Fruit fly (Drosophila melanogaster) whole organism, embryonic: ENCODE results near the gene Utx.

Source experiments
- CG10147 ChIP-seq: fragments of 200-800 bp; sonication (Bioruptor generic); optimal IDR thresholded peaks from 2 replicates; lab custom pipeline; 2019; ENCODE audit warnings: missing biosample characterization, mild to moderate bottlenecking, missing genetic modification characterization, moderate library complexity
- CG1024 ChIP-seq: fragments of 200-800 bp; sonication (Bioruptor generic); IDR thresholded peaks from 2 replicates; pipeline ENCODE4 v1.3.6; 2022; ENCODE audit warnings: missing biosample characterization, missing genetic modification characterization
- CG11247 ChIP-seq: fragments of 200-800 bp; sonication (Bioruptor generic); IDR thresholded peaks from 2 replicates; pipeline ENCODE4 v1.3.6; 2022; ENCODE audit warnings: missing biosample characterization, missing genetic modification characterization
- CG12219 ChIP-seq: fragments of 200-800 bp; sonication (Bioruptor generic); optimal IDR thresholded peaks from 3 replicates; lab custom pipeline; 2018; ENCODE audit warnings: missing biosample characterization, mild to moderate bottlenecking, missing genetic modification characterization
- CG12236 ChIP-seq: fragments of 200-800 bp; sonication (Bioruptor generic); optimal IDR thresholded peaks from 2 replicates; lab custom pipeline; 2016; ENCODE audit warnings: missing biosample characterization, missing genetic modification characterization
- CG12659 ChIP-seq: fragments of 200-800 bp; sonication (Bioruptor generic); optimal IDR thresholded peaks from 3 replicates; lab custom pipeline; 2017; ENCODE audit warnings: mild to moderate bottlenecking, missing biosample characterization, missing genetic modification reagents, missing genetic modification characterization
- CG12942 ChIP-seq: fragments of 200-800 bp; sonication (Bioruptor generic); optimal IDR thresholded peaks from 3 replicates; lab custom pipeline; 2016; ENCODE audit warnings: missing biosample characterization, missing genetic modification characterization
- CG13287 ChIP-seq: fragments of 200-800 bp; sonication (Bioruptor generic); IDR thresholded peaks from 2 replicates; pipeline ENCODE4 v1.3.6; 2022; ENCODE audit warnings: missing biosample characterization, missing genetic modification characterization; ENCODE audit not compliant: partially characterized antibody
- CG13775 ChIP-seq: fragments of 200-800 bp; sonication (Bioruptor generic); optimal IDR thresholded peaks from 3 replicates; lab custom pipeline; 2017; ENCODE audit warnings: missing biosample characterization, mild to moderate bottlenecking, missing genetic modification characterization
- CG13894 ChIP-seq: fragments of 200-800 bp; sonication (Bioruptor generic); optimal IDR thresholded peaks from 3 replicates; lab custom pipeline; 2018; ENCODE audit warnings: missing biosample characterization, mild to moderate bottlenecking, missing genetic modification characterization, moderate library complexity
- CG14860 ChIP-seq: fragments of 200-800 bp; sonication (Bioruptor generic); IDR thresholded peaks from 3 replicates; pipeline ENCODE4 v1.3.6; 2022; ENCODE audit warnings: missing biosample characterization, missing genetic modification characterization; ENCODE audit not compliant: partially characterized antibody
- CG16863 ChIP-seq: fragments of 200-800 bp; sonication (Bioruptor generic); optimal IDR thresholded peaks from 3 replicates; lab custom pipeline; 2016; ENCODE audit warnings: missing biosample characterization, missing genetic modification characterization
- CG3065 ChIP-seq: fragments of 200-800 bp; sonication (Bioruptor generic); optimal IDR thresholded peaks from 2 replicates; lab custom pipeline; 2016; ENCODE audit warnings: missing biosample characterization, missing genetic modification characterization
- CG32767 ChIP-seq: fragments of 200-800 bp; sonication (Bioruptor generic); IDR thresholded peaks from 2 replicates; pipeline ENCODE4 v1.3.6; 2022; ENCODE audit warnings: missing biosample characterization, missing genetic modification characterization
- CG33557 ChIP-seq: fragments of 200-800 bp; sonication (Bioruptor generic); optimal IDR thresholded peaks from 2 replicates; lab custom pipeline; 2019; ENCODE audit warnings: missing biosample characterization, mild to moderate bottlenecking, missing genetic modification characterization, moderate library complexity
- Doc3 ChIP-seq: fragments of 200-800 bp; sonication (Bioruptor generic); IDR thresholded peaks from 3 replicates; pipeline ENCODE4 v1.3.6; 2022; ENCODE audit warnings: missing biosample characterization, missing genetic modification characterization; ENCODE audit not compliant: partially characterized antibody
- Elba2 ChIP-seq: fragments of 200-800 bp; sonication (Bioruptor generic); optimal IDR thresholded peaks from 3 replicates; lab custom pipeline; 2016; ENCODE audit warnings: missing biosample characterization, missing genetic modification characterization
- HLH4C ChIP-seq: fragments of 200-800 bp; sonication (Bioruptor generic); IDR thresholded peaks from 3 replicates; pipeline ENCODE4 v1.3.6; 2022; ENCODE audit warnings: missing biosample characterization, missing genetic modification characterization; ENCODE audit not compliant: partially characterized antibody
- Kr ChIP-seq: fragments of 200-800 bp; sonication (Bioruptor generic); optimal IDR thresholded peaks from 2 replicates; lab custom pipeline; 2017; ENCODE audit warnings: missing biosample characterization, mild to moderate bottlenecking, missing genetic modification characterization
- Mad ChIP-seq: fragments of 200-800 bp; sonication (Bioruptor generic); optimal IDR thresholded peaks from 2 replicates; lab custom pipeline; 2016; ENCODE audit warnings: missing biosample characterization, missing genetic modification characterization
- NC2α ChIP-seq: fragments of 200-800 bp; sonication (Bioruptor generic); optimal IDR thresholded peaks from 2 replicates; lab custom pipeline; 2016; ENCODE audit warnings: missing biosample characterization, missing genetic modification characterization
- Oli ChIP-seq: fragments of 200-800 bp; sonication (Bioruptor generic); optimal IDR thresholded peaks from 2 replicates; lab custom pipeline; 2018; ENCODE audit warnings: missing biosample characterization, mild to moderate bottlenecking, missing genetic modification characterization, moderate library complexity
- Optix ChIP-seq: fragments of 200-800 bp; sonication (Bioruptor generic); IDR thresholded peaks from 3 replicates; pipeline ENCODE4 v1.3.6; 2022; ENCODE audit warnings: missing biosample characterization, missing genetic modification characterization
- Sin3A ChIP-seq: fragments of >200 bp; optimal IDR thresholded peaks from 2 replicates; lab custom pipeline; 2018
- Sox100B ChIP-seq: fragments of 200-800 bp; sonication (Bioruptor generic); optimal IDR thresholded peaks from 3 replicates; lab custom pipeline; 2018; ENCODE audit warnings: missing biosample characterization, mild to moderate bottlenecking, missing genetic modification characterization
- Sry-δ ChIP-seq: fragments of 200-800 bp; sonication (Bioruptor generic); optimal IDR thresholded peaks from 2 replicates; lab custom pipeline; 2016; ENCODE audit warnings: missing biosample characterization, missing genetic modification characterization
- Stat92E ChIP-seq, 3 experiments: fragments of >200 bp in 2 of 3; fragments of 200-800 bp in 1 of 3; sonication (Bioruptor generic) in 1 of 3; optimal IDR thresholded peaks; 2 replicates each; lab custom pipeline; 2017 to 2019; ENCODE audit warnings: missing biosample characterization in 3 of 3, missing genetic modification characterization in 3 of 3, mild to moderate bottlenecking in 1 of 3, moderate library complexity in 1 of 3
- ato ChIP-seq: fragments of 200-800 bp; sonication (Bioruptor generic); IDR thresholded peaks from 2 replicates; pipeline ENCODE4 v1.3.6; 2022; ENCODE audit warnings: missing biosample characterization, missing genetic modification characterization; ENCODE audit not compliant: partially characterized antibody
- az2 ChIP-seq: fragments of 200-800 bp; sonication (Bioruptor generic); optimal IDR thresholded peaks from 3 replicates; lab custom pipeline; 2016; ENCODE audit warnings: missing biosample characterization, missing genetic modification characterization
- bsh ChIP-seq, 2 experiments: fragments of 200-800 bp; sonication (Bioruptor generic); optimal IDR thresholded peaks; 2 replicates each; lab custom pipeline; 2017 to 2018; ENCODE audit warnings: mild to moderate bottlenecking in 2 of 2, missing biosample characterization in 2 of 2, missing genetic modification characterization in 2 of 2, moderate library complexity in 1 of 2
- cad ChIP-seq: fragments of >200 bp; optimal IDR thresholded peaks from 2 replicates; lab custom pipeline; 2017; ENCODE audit warnings: missing biosample characterization, missing genetic modification characterization
- cas ChIP-seq: fragments of 200-800 bp; sonication (Bioruptor generic); IDR thresholded peaks from 2 replicates; pipeline ENCODE4 v1.3.6; 2022; ENCODE audit warnings: missing biosample characterization, missing genetic modification characterization
- chinmo ChIP-seq: fragments of 200-800 bp; sonication (Bioruptor generic); IDR thresholded peaks from 4 replicates; pipeline ENCODE4 v1.3.6; 2022; ENCODE audit warnings: missing biosample characterization, missing genetic modification characterization; ENCODE audit not compliant: partially characterized antibody
- ci ChIP-seq: fragments of 200-800 bp; sonication (Bioruptor generic); IDR thresholded peaks from 3 replicates; pipeline ENCODE4 v1.3.6; 2022; ENCODE audit warnings: missing biosample characterization, missing genetic modification characterization
- crp ChIP-seq, 2 experiments: fragments of 200-800 bp; sonication (Bioruptor generic); optimal IDR thresholded peaks; 2 replicates in 1 of 2; 3 replicates in 1 of 2; lab custom pipeline; 2017; ENCODE audit warnings: missing biosample characterization in 2 of 2, missing genetic modification characterization in 2 of 2, mild to moderate bottlenecking in 1 of 2, moderate library complexity in 1 of 2
- dmrt99B ChIP-seq: fragments of 200-800 bp; sonication (Bioruptor generic); optimal IDR thresholded peaks from 2 replicates; lab custom pipeline; 2018; ENCODE audit warnings: missing biosample characterization, mild to moderate bottlenecking, missing genetic modification characterization, moderate library complexity
- fd64A ChIP-seq: fragments of 200-800 bp; sonication (Bioruptor generic); optimal IDR thresholded peaks from 3 replicates; lab custom pipeline; 2018; ENCODE audit warnings: missing biosample characterization, mild to moderate bottlenecking, missing genetic modification characterization
- kay ChIP-seq: fragments of 200-800 bp; sonication (Bioruptor generic); optimal IDR thresholded peaks from 2 replicates; lab custom pipeline; 2016; ENCODE audit warnings: missing biosample characterization, missing genetic modification characterization
- lov ChIP-seq, 2 experiments: fragments of 200-800 bp in 1 of 2; fragments of >200 bp in 1 of 2; sonication (Bioruptor generic) in 1 of 2; IDR thresholded peaks in 1 of 2; optimal IDR thresholded peaks in 1 of 2; 2 replicates in 1 of 2; 3 replicates in 1 of 2; pipeline versions ENCODE4 v1.3.6 to Lab custom; 2017 to 2022; ENCODE audit warnings: missing biosample characterization in 1 of 2, missing genetic modification characterization in 1 of 2
- mld ChIP-seq: fragments of 200-800 bp; sonication (Bioruptor generic); IDR thresholded peaks from 3 replicates; pipeline ENCODE4 v1.3.6; 2022; ENCODE audit warnings: missing biosample characterization, missing genetic modification characterization; ENCODE audit not compliant: partially characterized antibody
- nmo ChIP-seq: fragments of 200-800 bp; sonication (Bioruptor generic); optimal IDR thresholded peaks from 2 replicates; lab custom pipeline; 2018; ENCODE audit warnings: missing biosample characterization, mild to moderate bottlenecking, missing genetic modification characterization, moderate library complexity
- phol ChIP-seq: fragments of 200-800 bp; sonication (Bioruptor generic); optimal IDR thresholded peaks from 3 replicates; lab custom pipeline; 2018; ENCODE audit warnings: missing biosample characterization, mild to moderate bottlenecking, missing genetic modification characterization, moderate library complexity
- psq ChIP-seq: fragments of 200-800 bp; sonication (Bioruptor generic); optimal IDR thresholded peaks from 2 replicates; lab custom pipeline; 2017; ENCODE audit warnings: missing biosample characterization, missing genetic modification characterization
- tin ChIP-seq: fragments of 200-800 bp; sonication (Bioruptor generic); optimal IDR thresholded peaks from 3 replicates; lab custom pipeline; 2016; ENCODE audit warnings: missing biosample characterization, missing genetic modification characterization
- tll ChIP-seq, 2 experiments: fragments of 200-800 bp in 1 of 2; fragments of >200 bp in 1 of 2; sonication (Bioruptor generic) in 1 of 2; optimal IDR thresholded peaks; 2 replicates each; lab custom pipeline; 2017 to 2019; ENCODE audit warnings: missing biosample characterization in 2 of 2, missing genetic modification characterization in 2 of 2, mild to moderate bottlenecking in 1 of 2, moderate library complexity in 1 of 2
- vnd ChIP-seq: fragments of 200-800 bp; sonication (Bioruptor generic); IDR thresholded peaks from 3 replicates; pipeline ENCODE4 v1.3.6; 2022; ENCODE audit warnings: missing biosample characterization, missing genetic modification characterization; ENCODE audit not compliant: partially characterized antibody
- wor ChIP-seq: fragments of 200-800 bp; sonication (Bioruptor generic); IDR thresholded peaks from 2 replicates; pipeline ENCODE4 v1.3.6; 2022; ENCODE audit warnings: missing biosample characterization, missing genetic modification characterization
- zen ChIP-seq: fragments of 200-800 bp; sonication (Bioruptor generic); optimal IDR thresholded peaks from 3 replicates; lab custom pipeline; 2018; ENCODE audit warnings: missing biosample characterization, mild to moderate bottlenecking, missing genetic modification characterization, moderate library complexity

Utx gene

dm6 chr2L:10237725-10238446, 40.7 kb downstream of the Utx start, which contains the start of gene mthl15 (continued):
- TF ChIP-seq bsh (GFP tag; optimal IDR thresholded peaks at IDR 0.05; lab: Kevin White, UChicago) (no peak), cad (no peak), mld (no peak), Elba2 (GFP tag; lab: Kevin White, UChicago) (no peak), zen (tag; lab: Kevin White, UChicago) (peak; percentile 32), lov (optimal IDR thresholded peaks at IDR 0.05; lab: Kevin White, UChicago) (no peak), lov (GFP tag; IDR thresholded peaks at IDR 0.05; lab: Robert Waterston, UW) (no peak), Stat92E (GFP tag; optimal IDR thresholded peaks at IDR 0.05; lab: Kevin White, UChicago) (no peak), Doc3 (GFP tag; lab: Robert Waterston, UW) (no peak), kay (no peak), CG3065 (GFP tag; lab: Kevin White, UChicago) (no peak), CG14860 (GFP tag; lab: Robert Waterston, UW) (no peak), CG11247 (GFP tag; lab: Robert Waterston, UW) (no peak), fd64A (GFP tag; lab: Kevin White, UChicago) (peak; percentile 51), CG32767 (no peak), Kr (GFP tag; lab: Kevin White, UChicago) (peak; percentile 0), CG12236 (GFP tag; lab: Kevin White, UChicago) (no peak), CG13894 (tag; lab: Kevin White, UChicago) (no peak), CG13775 (GFP tag; lab: Kevin White, UChicago) (no peak), Sin3A (lab: Kevin White, UChicago) (no peak), phol (tag; lab: Kevin White, UChicago) (no peak), nmo (GFP tag; lab: Kevin White, UChicago) (no peak), HLH4C (GFP tag; lab: Robert Waterston, UW) (0 out of 3 replicates have a peak, but pooled peaks have one; percentile 39), tll (GFP tag; optimal IDR thresholded peaks at IDR 0.05; lab: Kevin White, UChicago) (peak in 1 of 2 experiments; percentile 26), Sry-δ (GFP tag; lab: Kevin White, UChicago) (no peak), CG16863 (no peak), Oli (no peak), CG12659 (GFP tag; lab: Kevin White, UChicago) (peak; percentile 38), CG12942 (GFP tag; lab: Kevin White, UChicago) (no peak), ato (no peak), CG33557 (GFP tag; lab: Kevin White, UChicago) (peak; percentile 36), CG10147 (GFP tag; lab: Kevin White, UChicago) (no peak), wor (GFP tag; lab: Robert Waterston, UW) (no peak), Optix (GFP tag; lab: Robert Waterston, UW) (no peak), chinmo (GFP tag; lab: Robert Waterston, UW) (no peak), Sox100B (GFP tag; lab: Kevin White, UChicago) (peak; percentile 10), az2 (no peak), CG13287 (GFP tag; lab: Robert Waterston, UW) (no peak), NC2α (GFP tag; lab: Kevin White, UChicago) (peak; percentile 22), vnd (no peak), crp (GFP tag; optimal IDR thresholded peaks at IDR 0.05; lab: Kevin White, UChicago) (no peak), CG1024 (GFP tag; lab: Robert Waterston, UW) (no peak), tin (no peak), cas (GFP tag; lab: Robert Waterston, UW) (no peak), Mad (no peak), psq (GFP tag; lab: Kevin White, UChicago) (no peak), ci (GFP tag; lab: Robert Waterston, UW) (no peak), dmrt99B (tag; lab: Kevin White, UChicago) (no peak), CG12219 (GFP tag; lab: Kevin White, UChicago) (peak; percentile 31)
